Fruit fly (Drosophila melanogaster) whole organism, pupa: ENCODE results near the gene MICAL-like.

ENCODE experiments used
- CG10348 ChIP-seq: fragments of 200-800 bp; sonication (Bioruptor generic); IDR thresholded peaks from 2 replicates; pipeline ENCODE4 v1.3.6; 2022; ENCODE audit warnings: missing biosample characterization, missing genetic modification characterization
- CG13204 ChIP-seq: fragments of 200-800 bp; sonication (Bioruptor generic); optimal IDR thresholded peaks from 2 replicates; lab custom pipeline; 2018; ENCODE audit warnings: missing biosample characterization, mild to moderate bottlenecking, missing genetic modification characterization, moderate library complexity
- CG14655 ChIP-seq: fragments of 200-800 bp; sonication (Bioruptor generic); optimal IDR thresholded peaks from 3 replicates; lab custom pipeline; 2017; ENCODE audit warnings: mild to moderate bottlenecking, missing biosample characterization, missing genetic modification reagents, missing genetic modification characterization
- CG15710 ChIP-seq: fragments of 200-800 bp; sonication (Bioruptor generic); optimal IDR thresholded peaks from 2 replicates; lab custom pipeline; 2018; ENCODE audit warnings: missing biosample characterization, mild to moderate bottlenecking, missing genetic modification characterization, moderate library complexity
- CG17806 ChIP-seq: fragments of 200-800 bp; sonication (Bioruptor generic); optimal IDR thresholded peaks from 2 replicates; lab custom pipeline; 2018; ENCODE audit warnings: missing biosample characterization, mild to moderate bottlenecking, missing genetic modification characterization, moderate library complexity
- CG32121 ChIP-seq: fragments of 200-800 bp; sonication (Bioruptor generic); IDR thresholded peaks from 2 replicates; pipeline ENCODE4 v1.3.6; 2022; ENCODE audit warnings: missing biosample characterization, missing genetic modification characterization
- CG8301 ChIP-seq: fragments of 200-800 bp; sonication (Bioruptor generic); optimal IDR thresholded peaks from 2 replicates; lab custom pipeline; 2018; ENCODE audit warnings: missing biosample characterization, mild to moderate bottlenecking, missing genetic modification characterization
- CG9948 ChIP-seq: fragments of 200-800 bp; sonication (Bioruptor generic); optimal IDR thresholded peaks from 2 replicates; lab custom pipeline; 2018; ENCODE audit warnings: missing biosample characterization, mild to moderate bottlenecking, missing genetic modification characterization, moderate library complexity
- EcR ChIP-seq: fragments of 200-800 bp; sonication (Bioruptor generic); optimal IDR thresholded peaks from 3 replicates; lab custom pipeline; 2019; ENCODE audit warnings: missing biosample characterization, missing genetic modification characterization, mild to moderate bottlenecking, moderate library complexity, missing genetic modification reagents
- Pif1A ChIP-seq: fragments of 200-800 bp; sonication (Bioruptor generic); optimal IDR thresholded peaks from 3 replicates; lab custom pipeline; 2016; ENCODE audit warnings: missing biosample characterization, missing genetic modification characterization
- Pif1B ChIP-seq: fragments of 200-800 bp; sonication (Bioruptor generic); optimal IDR thresholded peaks from 3 replicates; lab custom pipeline; 2016; ENCODE audit warnings: missing biosample characterization, missing genetic modification characterization
- fd96Ca ChIP-seq: fragments of 200-800 bp; sonication (Bioruptor generic); IDR thresholded peaks from 3 replicates; pipeline ENCODE4 v1.3.6; 2022; ENCODE audit warnings: missing biosample characterization, missing genetic modification characterization
- gl ChIP-seq: fragments of 200-800 bp; sonication (Bioruptor generic); optimal IDR thresholded peaks from 2 replicates; lab custom pipeline; 2018; ENCODE audit warnings: missing biosample characterization, mild to moderate bottlenecking, missing genetic modification characterization

DNA sequence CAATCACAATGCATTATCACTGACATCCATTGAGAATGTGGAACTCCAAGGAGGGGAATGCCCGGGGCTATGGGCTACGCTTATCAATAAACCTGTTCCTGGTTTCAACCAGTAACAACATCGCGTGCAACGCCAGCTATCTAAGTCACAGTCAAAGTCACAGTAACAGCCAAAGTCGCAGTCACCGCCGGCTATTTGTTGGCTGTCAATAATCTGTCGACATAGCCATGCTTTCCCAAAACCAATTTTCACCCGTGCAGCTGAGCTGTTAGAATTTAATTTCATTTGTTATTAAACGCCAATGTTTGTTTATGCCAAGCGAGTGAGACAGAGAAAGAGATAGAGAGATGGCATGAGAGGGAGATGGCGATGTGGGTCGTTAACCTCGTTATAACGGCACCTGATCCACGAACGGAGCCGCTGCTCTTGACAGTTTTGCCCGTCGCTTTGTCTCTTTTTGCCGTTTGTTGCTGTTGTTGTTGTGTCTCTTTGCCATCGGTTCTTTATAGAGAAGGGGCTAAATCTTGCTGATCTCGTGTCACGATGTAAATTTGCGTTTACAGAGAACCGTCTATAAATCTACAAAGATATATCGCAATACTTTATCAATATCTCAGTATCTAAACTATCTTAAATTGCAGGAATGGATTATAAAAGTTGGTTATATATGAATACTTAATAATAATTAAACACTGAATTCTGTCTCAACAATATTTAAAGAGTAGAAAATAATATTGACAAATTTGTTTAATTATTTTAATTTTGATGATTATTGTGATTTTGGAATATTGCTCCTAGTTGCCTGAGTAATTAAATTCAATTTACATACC lies 17.2 kb upstream of the MICAL-like start:
- no peak for TF ChIP-seq Pif1B
- no peak for TF ChIP-seq CG32121 (GFP tag; lab: Robert Waterston, UW)
- TF ChIP-seq CG9948 (tag; lab: Kevin White, UChicago): peak; percentile 11
- peak; percentile 13 for TF ChIP-seq CG15710
- TF ChIP-seq fd96Ca (GFP tag; lab: Robert Waterston, UW): no peak
- TF ChIP-seq CG14655: peak; percentile 69
- no peak for TF ChIP-seq CG13204 (GFP tag; lab: Kevin White, UChicago)
- TF ChIP-seq gl (tag; lab: Kevin White, UChicago): no peak
- no peak for TF ChIP-seq Pif1A (GFP tag; lab: Kevin White, UChicago)
- no peak for TF ChIP-seq CG17806
- TF ChIP-seq EcR (GFP tag; lab: Kevin White, UChicago): peak; percentile 97
- TF ChIP-seq CG10348: no peak
- TF ChIP-seq CG8301: peak; percentile 52
